Fruit fly (Drosophila melanogaster): ENCODE measurements around the gene Swip-1.

Gene Swip-1

DNA sequence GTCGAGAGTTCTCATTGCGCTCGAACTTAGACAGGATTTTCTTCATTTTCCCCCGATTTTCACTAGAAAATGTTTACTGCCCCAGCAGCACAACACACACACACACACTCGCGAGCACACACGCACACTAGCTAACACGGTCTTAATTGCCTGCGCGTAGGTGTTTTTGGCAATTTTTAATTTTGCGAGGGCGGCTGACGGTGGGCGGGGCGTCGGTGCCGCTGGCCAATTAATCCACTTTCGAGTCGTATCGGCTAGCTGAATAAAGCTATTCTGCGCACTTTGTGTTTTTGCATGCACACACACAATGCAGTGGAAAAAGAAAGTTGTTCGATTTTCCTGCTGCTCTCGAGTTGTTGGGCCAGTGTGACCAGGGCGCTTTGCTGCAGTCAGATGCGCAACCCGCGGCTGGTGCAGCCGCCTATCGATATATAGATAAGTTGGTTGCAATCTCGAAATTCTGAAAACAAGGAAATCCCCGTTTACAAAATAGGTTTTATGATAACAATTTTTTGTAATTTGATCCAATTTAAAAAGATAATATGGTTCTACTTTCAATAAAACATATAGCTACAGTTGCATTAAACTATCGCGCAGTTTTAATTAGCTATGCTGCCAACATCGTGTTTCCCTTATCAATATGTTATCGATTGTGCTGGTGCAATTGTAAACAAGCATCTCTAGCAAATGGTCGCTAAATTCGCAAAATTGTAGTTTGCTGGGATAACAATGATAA, 18.5 kb downstream of the Swip-1 start, which contains the start of the genes Nak and Tango6:
Gene Nak, minus strand, starts transcription at position 375 of the 736 bp plus-strand sequence.
Gene Tango6, plus strand, starts transcription at position 659 of the 736 bp plus-strand sequence.
- no peak for TF ChIP-seq CTCF (optimal IDR thresholded peaks at IDR 0.05)
- no peak for TF ChIP-seq CG8478 (optimal IDR thresholded peaks at IDR 0.05)

DNA sequence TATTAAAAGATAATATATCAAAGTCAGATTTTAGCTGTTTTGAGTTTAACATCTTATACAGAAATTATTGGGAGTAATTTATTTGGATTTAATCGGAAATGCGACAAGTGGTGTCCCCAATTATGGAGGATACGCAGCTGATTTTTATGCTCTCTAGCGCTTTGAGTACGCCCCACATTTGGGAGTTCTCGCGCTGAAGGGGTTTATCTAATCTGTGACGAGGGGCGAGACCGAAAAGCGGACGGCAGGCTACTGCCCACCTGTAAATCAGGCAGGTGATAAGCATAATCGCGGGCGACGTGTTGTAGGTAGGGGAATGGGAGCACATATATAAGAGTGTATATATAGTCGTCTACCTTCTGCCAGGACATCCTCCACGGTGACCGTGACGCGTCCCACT, 19.2 kb downstream of the Swip-1 start:
- no peak for TF ChIP-seq CG8478 (optimal IDR thresholded peaks at IDR 0.05)
- no peak for TF ChIP-seq CTCF (optimal IDR thresholded peaks at IDR 0.05)

DNA sequence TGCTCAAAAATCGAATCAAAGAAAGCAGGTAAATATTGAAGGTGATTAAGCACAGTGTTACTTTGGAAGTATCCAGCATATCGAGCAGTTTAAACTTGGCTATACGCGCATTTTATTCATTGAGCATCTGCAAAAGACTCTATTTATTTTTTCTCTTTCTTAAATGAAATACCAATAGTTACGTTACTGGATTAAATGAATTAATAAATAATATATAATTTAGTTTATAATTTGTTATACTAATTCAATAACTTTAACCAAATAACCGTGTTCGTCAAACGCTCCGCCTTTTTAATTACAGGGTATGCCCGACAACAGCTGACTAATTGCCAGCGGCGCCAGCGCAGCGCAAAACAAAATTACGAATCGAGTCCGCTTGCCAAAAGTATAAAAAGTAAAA, 20.2 kb downstream of the Swip-1 start:
- TF ChIP-seq CTCF (optimal IDR thresholded peaks at IDR 0.05): no peak
- TF ChIP-seq CG8478 (optimal IDR thresholded peaks at IDR 0.05): no peak

DNA sequence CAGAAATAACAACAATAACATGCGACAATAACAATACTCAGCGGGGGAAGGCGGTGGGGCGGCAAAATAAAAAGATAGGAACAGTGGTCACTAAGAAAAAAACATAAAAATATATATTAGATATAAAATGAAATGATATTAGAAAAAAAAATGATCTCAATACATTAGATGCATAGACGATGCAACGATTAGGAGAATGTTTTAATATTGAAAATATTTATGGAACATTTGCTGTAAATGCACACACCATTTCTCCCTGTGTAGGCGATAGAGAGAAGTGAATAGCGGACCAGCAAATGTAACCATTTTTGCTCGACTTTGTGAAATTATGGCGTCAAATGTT, 20.9 kb downstream of the Swip-1 start:
- TF ChIP-seq CTCF (optimal IDR thresholded peaks at IDR 0.05) (no peak), CG8478 (optimal IDR thresholded peaks at IDR 0.05) (no peak)

DNA sequence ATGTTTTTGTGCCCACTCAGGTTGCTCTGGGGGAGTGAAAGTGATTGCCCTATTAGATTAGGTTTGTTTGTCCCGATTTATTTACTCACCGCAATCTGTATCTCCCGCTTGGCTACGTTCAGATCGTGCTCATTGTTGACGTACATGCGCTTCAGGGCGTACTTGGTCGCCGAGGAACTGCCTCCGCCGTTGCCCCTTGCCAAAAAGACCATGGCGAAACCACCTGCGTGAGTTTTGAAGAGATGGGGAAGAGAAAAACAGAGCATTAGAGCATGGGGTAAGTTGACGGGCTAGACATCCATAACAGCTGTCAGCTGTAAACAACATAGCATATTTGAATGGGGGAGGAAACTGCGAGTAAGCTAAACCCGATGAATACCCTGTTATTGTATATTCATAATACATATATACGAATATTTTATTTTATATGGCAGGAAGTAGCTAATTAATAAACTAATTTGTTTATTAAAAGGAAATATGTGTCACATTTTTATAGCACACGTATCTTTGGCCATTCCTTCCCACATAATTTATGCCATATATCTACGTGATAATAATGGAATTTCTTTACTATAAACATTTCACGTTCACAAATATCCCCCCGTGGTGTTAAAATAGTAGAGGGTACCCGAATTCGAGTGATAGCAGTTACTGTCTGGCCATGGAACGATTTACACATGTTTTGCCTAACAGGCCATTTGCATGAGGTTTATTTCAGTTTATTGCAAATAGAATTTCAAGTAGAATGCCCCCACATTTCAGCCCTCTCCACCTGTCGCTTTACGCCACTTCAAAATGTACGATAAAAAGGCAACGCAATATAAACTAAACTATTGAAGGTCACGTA, 21.5 kb downstream of the Swip-1 start:
- no peak for TF ChIP-seq CG8478 (optimal IDR thresholded peaks at IDR 0.05)
- TF ChIP-seq CTCF (optimal IDR thresholded peaks at IDR 0.05): no peak

DNA sequence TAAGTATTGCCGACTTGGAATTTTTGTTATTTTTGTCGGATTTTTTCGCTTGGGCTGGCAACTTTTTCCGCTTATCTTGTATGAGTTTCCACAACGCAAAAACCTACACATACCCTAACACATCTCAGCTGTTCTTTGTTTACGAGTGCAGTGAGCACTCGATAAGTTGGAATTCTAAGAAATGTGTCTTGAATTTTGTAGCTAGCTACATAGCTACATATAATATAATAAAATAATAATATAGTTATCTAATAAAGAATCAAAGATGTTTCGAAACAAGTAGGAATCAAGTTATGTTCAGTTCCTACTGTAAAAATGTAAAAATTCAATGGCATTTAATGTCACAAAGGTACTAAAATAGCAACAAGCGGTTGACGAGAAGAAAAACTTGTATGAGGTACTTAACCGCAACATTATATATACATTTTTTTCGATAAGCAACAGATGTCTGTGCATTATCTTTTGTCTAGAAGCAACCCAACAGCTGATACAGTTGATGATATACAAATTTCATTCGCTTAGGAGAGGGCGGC, 29.9 kb downstream of the Swip-1 start, which contains the start of gene Bhmt:
Gene Bhmt, minus strand, starts transcription at position 170 of the 533 bp plus-strand sequence.
- TF ChIP-seq CG8478 (optimal IDR thresholded peaks at IDR 0.05) (no peak), CTCF (optimal IDR thresholded peaks at IDR 0.05) (no peak)

DNA sequence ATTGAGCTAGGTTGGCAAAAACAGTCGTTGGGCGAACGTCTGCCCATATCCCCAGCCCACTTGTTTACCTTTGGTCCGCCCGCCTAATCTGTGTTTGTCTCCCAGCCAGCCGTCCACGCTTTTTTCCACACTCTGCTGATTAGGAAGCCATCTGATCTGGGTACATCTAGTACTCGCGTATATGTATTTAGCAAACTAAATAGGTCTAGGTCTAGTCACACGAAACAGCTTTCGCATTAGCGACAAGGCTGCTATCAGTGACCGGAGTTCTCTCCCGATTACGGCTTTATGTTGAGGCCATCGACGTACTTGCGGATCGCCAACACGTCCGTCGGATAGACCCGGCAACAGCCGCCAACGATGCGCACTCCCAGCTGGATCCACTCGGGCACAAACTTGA, 31.4 kb downstream of the Swip-1 start:
- TF ChIP-seq CG8478 (optimal IDR thresholded peaks at IDR 0.05) (no peak), CTCF (optimal IDR thresholded peaks at IDR 0.05) (no peak)

DNA sequence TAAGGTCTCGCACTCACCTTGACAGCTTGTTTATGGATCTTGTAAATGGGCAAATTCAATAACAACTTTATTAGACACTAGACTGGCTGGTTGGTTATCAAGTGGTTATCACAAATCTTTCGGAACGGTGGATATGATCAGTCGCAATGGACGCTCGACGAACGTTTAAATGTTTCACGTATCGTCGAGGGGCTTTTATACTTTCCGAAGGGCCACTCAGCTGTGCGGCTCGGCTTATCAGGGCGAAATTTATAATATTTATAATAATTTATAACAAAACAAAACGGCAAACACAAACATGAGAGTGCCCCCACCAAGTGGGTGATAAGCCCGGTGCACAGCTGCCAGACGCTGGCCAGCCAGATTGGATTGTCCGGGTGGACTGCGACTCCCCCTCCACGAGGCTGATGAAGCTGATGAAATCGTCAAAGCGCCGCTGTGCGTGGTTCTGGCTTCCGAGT, 32.8 kb downstream of the Swip-1 start, which contains the start of gene CG10621:
Gene CG10621, minus strand, starts transcription at position 177 of the 461 bp plus-strand sequence.
- TF ChIP-seq CG8478 (optimal IDR thresholded peaks at IDR 0.05) (no peak), CTCF (optimal IDR thresholded peaks at IDR 0.05) (no peak)

DNA sequence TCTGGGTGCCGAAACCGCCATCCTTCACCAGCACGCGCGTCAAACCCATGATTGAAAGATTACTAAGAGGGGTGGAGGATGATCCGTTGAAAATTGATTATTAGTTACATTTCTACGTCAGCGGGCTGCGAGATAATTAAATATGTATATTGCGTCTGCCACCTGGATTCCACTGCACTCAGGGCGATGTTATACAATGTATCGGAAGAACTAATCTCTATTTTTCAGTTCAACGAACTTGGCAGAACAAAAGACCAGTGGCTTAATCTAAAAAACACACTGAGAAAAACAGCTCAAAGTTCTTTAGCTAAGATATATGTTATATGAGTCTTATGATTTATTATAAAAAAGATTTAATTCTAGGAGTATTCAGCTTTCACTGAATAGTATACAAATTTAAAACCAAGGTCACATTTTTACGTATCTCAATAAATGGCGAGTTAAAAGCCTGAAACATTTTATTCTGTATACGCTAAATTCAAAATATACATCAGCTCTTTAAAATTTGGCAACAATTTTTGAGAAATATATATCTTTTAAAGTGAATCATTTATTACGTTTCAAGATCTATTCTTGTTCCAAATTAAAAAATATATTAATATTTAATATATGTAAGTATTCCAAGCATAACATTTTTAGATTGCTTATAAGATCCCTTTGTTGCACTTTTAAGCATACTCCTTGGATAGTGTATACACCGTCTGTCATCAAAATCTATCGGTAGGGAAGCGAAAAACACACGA, 33.4 kb downstream of the Swip-1 start:
- TF ChIP-seq CTCF (optimal IDR thresholded peaks at IDR 0.05): no peak
- TF ChIP-seq CG8478 (optimal IDR thresholded peaks at IDR 0.05): no peak

DNA sequence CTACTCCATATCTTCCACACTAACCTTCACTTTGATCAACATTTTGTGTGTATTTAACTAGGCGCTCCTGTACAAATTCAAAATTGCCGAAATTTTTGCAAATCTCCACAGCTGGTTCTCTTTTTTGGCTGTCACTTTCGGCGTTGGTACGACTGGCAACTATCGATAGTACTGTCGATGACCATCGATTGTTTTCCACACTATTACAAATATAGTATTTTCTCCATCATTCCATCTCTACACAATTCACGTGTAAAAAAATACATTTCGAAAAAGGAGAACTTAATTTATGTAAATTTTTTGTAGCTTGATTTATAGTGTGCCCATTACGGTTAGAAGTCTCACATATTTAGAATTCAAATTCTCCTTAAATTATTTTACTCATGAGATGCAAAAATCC, 35.4 kb downstream of the Swip-1 start, which contains the start of gene Nedd8:
Gene Nedd8, minus strand, starts transcription at position 164 of the 400 bp plus-strand sequence.
- no peak for TF ChIP-seq CG8478 (optimal IDR thresholded peaks at IDR 0.05)
- TF ChIP-seq CTCF (optimal IDR thresholded peaks at IDR 0.05): peak in 1 of 2 experiments; percentile 31

DNA sequence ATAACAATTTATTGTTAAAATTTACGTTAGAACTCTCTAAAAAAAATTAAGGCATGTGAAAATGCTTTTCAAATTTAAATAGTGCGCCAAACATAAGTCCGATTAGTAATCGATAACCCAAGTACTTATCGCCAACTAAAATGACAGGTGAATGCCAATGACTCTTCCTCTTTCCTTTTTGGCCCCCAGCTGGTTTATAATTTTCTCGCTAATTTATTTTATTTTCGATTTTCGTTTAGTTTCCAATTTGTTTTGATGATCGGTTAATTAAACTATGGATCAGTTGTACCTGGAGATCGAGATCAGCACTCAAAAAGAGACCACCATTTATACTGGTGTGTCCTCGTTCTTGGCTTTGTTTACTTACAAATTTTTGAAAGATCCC, 38.4 kb downstream of the Swip-1 start, which contains the start of gene CG10428:
Gene CG10428, plus strand, starts transcription at position 161 of the 385 bp plus-strand sequence.
- TF ChIP-seq CG8478 (optimal IDR thresholded peaks at IDR 0.05): no peak

DNA sequence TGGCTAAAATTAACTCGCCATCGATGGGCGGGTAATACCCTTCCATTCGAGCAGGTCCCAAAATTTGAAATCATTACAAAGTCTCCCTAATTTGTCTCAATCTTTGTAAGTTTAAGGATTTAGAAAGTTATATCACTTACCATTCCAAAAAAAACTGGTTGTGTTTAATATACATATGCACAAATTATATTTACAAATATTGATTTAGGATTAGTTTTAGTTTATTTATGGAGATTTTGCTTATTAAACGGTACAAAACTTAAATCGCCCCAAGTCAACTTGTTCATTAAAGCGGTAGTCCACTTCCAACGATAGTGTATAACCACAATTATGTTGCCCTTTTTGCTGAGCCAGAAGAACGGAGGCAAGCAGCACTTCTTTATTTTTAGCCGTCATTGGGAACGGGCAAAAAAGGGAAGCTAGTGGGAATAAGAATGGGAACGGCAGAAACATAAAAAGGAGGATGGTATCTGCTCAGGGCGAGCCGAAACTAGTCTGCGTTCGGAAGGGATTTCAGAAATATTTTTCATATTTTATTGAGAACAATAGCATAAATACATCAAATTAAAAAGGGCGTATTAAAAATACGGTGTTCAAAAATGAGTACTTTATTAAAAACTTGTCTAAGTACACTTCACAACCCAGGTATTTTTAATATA, 38.9 kb downstream of the Swip-1 start:
- TF ChIP-seq CTCF (optimal IDR thresholded peaks at IDR 0.05) (no peak), CG8478 (optimal IDR thresholded peaks at IDR 0.05) (no peak)

DNA sequence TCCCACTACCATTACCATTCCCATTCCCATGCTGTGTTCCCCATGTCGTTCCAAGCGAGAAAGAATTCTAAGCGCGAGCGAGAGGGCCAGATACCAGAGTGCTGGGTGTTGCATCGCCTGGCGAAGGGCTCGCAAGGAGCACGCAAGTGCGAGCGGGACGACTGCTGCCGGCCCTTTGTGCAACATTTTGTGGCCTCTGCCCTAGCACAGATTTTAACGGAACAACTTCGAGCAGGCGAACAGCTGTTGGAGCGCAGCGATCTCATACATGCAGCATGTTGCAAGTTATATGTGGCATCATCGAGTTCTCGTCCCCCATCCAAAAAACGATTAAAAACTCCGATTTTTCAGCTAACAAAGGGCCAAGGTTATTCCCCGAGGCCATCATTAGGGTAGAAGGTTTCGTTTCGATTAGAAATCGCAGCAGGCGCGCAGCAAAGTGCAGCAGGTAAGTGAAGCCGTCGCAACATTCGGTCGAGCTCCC, 39.5 kb downstream of the Swip-1 start:
- TF ChIP-seq CTCF (optimal IDR thresholded peaks at IDR 0.05) (peak in 1 of 2 experiments; percentile 16), CG8478 (optimal IDR thresholded peaks at IDR 0.05) (no peak)
